Worm (Caenorhabditis elegans) whole organism, L1 larva: Measurements from ENCODE around the gene lmbr-1.

Source experiments
- jun-1 ChIP-seq: fragments of 150-350 bp; optimal IDR thresholded peaks from 2 replicates; lab custom pipeline; 2014; ENCODE audit warnings: missing biosample characterization, missing genetic modification reagents, missing genetic modification characterization
- nhr-12 ChIP-seq: sonication (generic microtip); optimal IDR thresholded peaks from 2 replicates; lab custom pipeline; 2017; ENCODE audit warnings: missing biosample characterization, missing genetic modification characterization
- snpc-4 ChIP-seq: fragments of 150-350 bp; optimal IDR thresholded peaks from 2 replicates; lab custom pipeline; 2014; ENCODE audit warnings: missing biosample characterization, missing genetic modification characterization
- sox-4 ChIP-seq: sonication (generic microtip); optimal IDR thresholded peaks from 2 replicates; lab custom pipeline; 2016; ENCODE audit warnings: missing genetic modification characterization, missing compliant biosample characterization

ce11 chrIII:8370846-8371257 is 1.2 kb upstream of the lmbr-1 start:
- TF ChIP-seq jun-1 (tag; lab: Kevin White, UChicago), result no peak
- no peak for TF ChIP-seq sox-4 (tag; lab: Kevin White, UChicago)
- TF ChIP-seq snpc-4, result no peak
- no peak for TF ChIP-seq nhr-12 (tag; lab: Kevin White, UChicago)
